Worm (Caenorhabditis elegans) whole organism, mixed stage, embryonic: Measurements from ENCODE around the gene lelo-4.

Experiments
- M03D4.4 ChIP-seq: sonication (generic microtip); optimal IDR thresholded peaks from 2 replicates; lab custom pipeline; 2017; ENCODE audit warnings: mild to moderate bottlenecking, missing genetic modification characterization, missing compliant biosample characterization
- ceh-43 ChIP-seq: fragments of 200-800 bp; sonication (Bioruptor generic); optimal IDR thresholded peaks from 2 replicates; lab custom pipeline; 2018; ENCODE audit warnings: mild to moderate bottlenecking, missing genetic modification characterization, moderate library complexity, missing compliant biosample characterization
- ceh-83 ChIP-seq: fragments of 200-800 bp; sonication (Bioruptor generic); optimal IDR thresholded peaks from 2 replicates; lab custom pipeline; 2018; ENCODE audit warnings: mild to moderate bottlenecking, missing genetic modification characterization, missing compliant biosample characterization
- ces-1 ChIP-seq: fragments of 150-350 bp; optimal IDR thresholded peaks from 2 replicates; lab custom pipeline; 2014; ENCODE audit warnings: missing biosample characterization, missing genetic modification reagents, missing genetic modification characterization
- cnd-1 ChIP-seq: fragments of 200-800 bp; sonication (Bioruptor generic); optimal IDR thresholded peaks from 2 replicates; lab custom pipeline; 2018; ENCODE audit warnings: mild to moderate bottlenecking, missing genetic modification characterization, missing compliant biosample characterization
- elt-1 ChIP-seq: sonication (generic microtip); optimal IDR thresholded peaks from 2 replicates; lab custom pipeline; 2017; ENCODE audit warnings: missing genetic modification characterization, mild to moderate bottlenecking, missing compliant biosample characterization, antibody characterized with exemption, moderate library complexity, borderline replicate concordance; ENCODE audit not compliant: insufficient read depth
- elt-3 ChIP-seq: fragments of 150-350 bp; optimal IDR thresholded peaks from 2 replicates; lab custom pipeline; 2014; ENCODE audit warnings: missing biosample characterization, missing genetic modification characterization
- flh-1 ChIP-seq: fragments of 200-800 bp; sonication (Bioruptor generic); optimal IDR thresholded peaks from 2 replicates; lab custom pipeline; 2018; ENCODE audit warnings: mild to moderate bottlenecking, missing genetic modification characterization, moderate library complexity, missing compliant biosample characterization
- ham-2 ChIP-seq: fragments of 200-800 bp; sonication (Bioruptor generic); optimal IDR thresholded peaks from 2 replicates; lab custom pipeline; 2018; ENCODE audit warnings: mild to moderate bottlenecking, missing genetic modification characterization, missing compliant biosample characterization
- hlh-1 ChIP-seq: fragments of 150-350 bp; optimal IDR thresholded peaks from 2 replicates; lab custom pipeline; 2014; ENCODE audit warnings: missing biosample characterization, missing genetic modification reagents, missing genetic modification characterization
- lin-32 ChIP-seq: fragments of 200-800 bp; sonication (Bioruptor generic); optimal IDR thresholded peaks from 2 replicates; lab custom pipeline; 2018; ENCODE audit warnings: mild to moderate bottlenecking, missing genetic modification characterization, missing compliant biosample characterization
- lsy-2 ChIP-seq: fragments of 150-350 bp; optimal IDR thresholded peaks from 2 replicates; lab custom pipeline; 2014; ENCODE audit warnings: missing biosample characterization, missing genetic modification characterization
- mab-5 ChIP-seq: fragments of 150-350 bp; optimal IDR thresholded peaks from 2 replicates; lab custom pipeline; 2014; ENCODE audit warnings: missing biosample characterization, missing genetic modification characterization
- mep-1 ChIP-seq: fragments of 150-350 bp; optimal IDR thresholded peaks from 2 replicates; lab custom pipeline; 2017; ENCODE audit warnings: missing biosample characterization, missing genetic modification reagents, missing genetic modification characterization, inconsistent platforms
- mls-2 ChIP-seq: sonication (generic microtip); optimal IDR thresholded peaks from 2 replicates; lab custom pipeline; 2016; ENCODE audit warnings: mild to moderate bottlenecking, missing genetic modification characterization, moderate library complexity, missing compliant biosample characterization
- nhr-12 ChIP-seq: fragments of 150-350 bp; optimal IDR thresholded peaks from 2 replicates; lab custom pipeline; 2014; ENCODE audit warnings: missing biosample characterization, missing genetic modification characterization
- nhr-2 ChIP-seq: fragments of 150-350 bp; optimal IDR thresholded peaks from 2 replicates; lab custom pipeline; 2014; ENCODE audit warnings: missing biosample characterization, missing genetic modification characterization
- nhr-237 ChIP-seq: fragments of 150-350 bp; optimal IDR thresholded peaks from 2 replicates; lab custom pipeline; 2014; ENCODE audit warnings: missing biosample characterization, missing genetic modification characterization
- nhr-28 ChIP-seq: fragments of 150-350 bp; optimal IDR thresholded peaks from 2 replicates; lab custom pipeline; 2014; ENCODE audit warnings: missing biosample characterization, missing genetic modification characterization
- nhr-76 ChIP-seq: sonication (generic microtip); optimal IDR thresholded peaks from 2 replicates; lab custom pipeline; 2017; ENCODE audit warnings: missing biosample characterization, missing genetic modification characterization
- pha-4 ChIP-seq: fragments of 150-350 bp; optimal IDR thresholded peaks from 2 replicates; lab custom pipeline; 2018; ENCODE audit warnings: missing biosample characterization, missing genetic modification reagents, missing genetic modification characterization
- sem-2 ChIP-seq: fragments of 200-800 bp; sonication (Bioruptor generic); optimal IDR thresholded peaks from 2 replicates; lab custom pipeline; 2018; ENCODE audit warnings: mild to moderate bottlenecking, missing genetic modification characterization, missing compliant biosample characterization
- snpc-4 ChIP-seq: fragments of 150-350 bp; optimal IDR thresholded peaks from 2 replicates; lab custom pipeline; 2014; ENCODE audit warnings: missing biosample characterization, missing genetic modification characterization
- sptf-1 ChIP-seq: sonication (generic microtip); optimal IDR thresholded peaks from 2 replicates; lab custom pipeline; 2017; ENCODE audit warnings: mild to moderate bottlenecking, missing genetic modification characterization, moderate library complexity, missing compliant biosample characterization
- tbx-8 ChIP-seq: fragments of 200-800 bp; sonication (Bioruptor generic); optimal IDR thresholded peaks from 2 replicates; lab custom pipeline; 2018; ENCODE audit warnings: mild to moderate bottlenecking, missing genetic modification characterization, moderate library complexity, missing compliant biosample characterization
- unc-120 ChIP-seq: sonication (generic microtip); optimal IDR thresholded peaks from 2 replicates; lab custom pipeline; 2017; ENCODE audit warnings: missing genetic modification characterization, missing compliant biosample characterization; ENCODE audit not compliant: poor library complexity, severe bottlenecking
- unc-39 ChIP-seq: fragments of 150-350 bp; optimal IDR thresholded peaks from 2 replicates; lab custom pipeline; 2014; ENCODE audit warnings: missing biosample characterization, missing genetic modification characterization
- unc-62 ChIP-seq: fragments of 150-350 bp; optimal IDR thresholded peaks from 2 replicates; lab custom pipeline; 2014; ENCODE audit warnings: missing biosample characterization, missing genetic modification reagents, missing genetic modification characterization
- zip-8 ChIP-seq: fragments of 150-350 bp; optimal IDR thresholded peaks from 2 replicates; lab custom pipeline; 2014; ENCODE audit warnings: missing biosample characterization, missing genetic modification characterization
- ztf-11 ChIP-seq: fragments of 150-350 bp; optimal IDR thresholded peaks from 2 replicates; lab custom pipeline; 2014; ENCODE audit warnings: missing biosample characterization, missing genetic modification characterization

Gene lelo-4

DNA sequence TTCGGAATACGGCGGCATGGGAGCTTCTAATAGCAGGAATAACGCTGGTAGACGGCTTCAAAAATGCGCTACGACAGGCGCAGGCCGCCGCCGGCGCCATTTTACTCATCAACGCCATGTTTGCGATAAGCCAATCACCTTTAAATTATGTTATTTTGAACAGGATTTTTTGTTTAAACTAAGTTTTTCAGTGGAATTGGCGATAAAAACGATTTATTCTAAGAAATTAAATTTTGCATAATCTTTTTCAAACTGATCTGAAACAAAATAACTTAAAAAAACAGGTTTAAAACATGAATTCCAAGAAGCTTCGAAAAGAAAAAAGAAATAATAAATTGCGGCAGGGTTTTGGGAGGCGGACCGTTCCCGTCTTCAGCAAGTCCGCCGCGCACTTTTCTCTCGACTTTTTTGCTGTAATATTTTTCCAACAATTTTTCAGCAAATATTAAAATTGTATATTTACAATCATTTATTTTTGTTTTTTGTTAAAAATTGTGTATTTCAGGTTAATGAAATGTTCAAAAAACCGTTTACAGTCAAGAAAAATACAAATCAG lies 23.4 kb upstream of the lelo-4 start, which contains the start of the genes ndub-5 and eif-2D:
Gene ndub-5, minus strand, starts transcription at position 138 of the 556 bp plus-strand sequence.
Gene eif-2D, plus strand, starts transcription at position 506 of the 556 bp plus-strand sequence.
- no peak for TF ChIP-seq mab-5 (tag; lab: Kevin White, UChicago)
- TF ChIP-seq pha-4 (tag; lab: Kevin White, UChicago) = no peak
- no peak for TF ChIP-seq nhr-76 (tag; lab: Kevin White, UChicago)
- peak; percentile 2 for TF ChIP-seq lsy-2
- no peak for TF ChIP-seq hlh-1 (tag; lab: Kevin White, UChicago)
- no peak for TF ChIP-seq lin-32 (GFP tag; lab: Kevin White, UChicago)
- TF ChIP-seq snpc-4 (tag; lab: Kevin White, UChicago) = no peak
- TF ChIP-seq mep-1 = peak; percentile 37
- no peak for TF ChIP-seq unc-39

DNA sequence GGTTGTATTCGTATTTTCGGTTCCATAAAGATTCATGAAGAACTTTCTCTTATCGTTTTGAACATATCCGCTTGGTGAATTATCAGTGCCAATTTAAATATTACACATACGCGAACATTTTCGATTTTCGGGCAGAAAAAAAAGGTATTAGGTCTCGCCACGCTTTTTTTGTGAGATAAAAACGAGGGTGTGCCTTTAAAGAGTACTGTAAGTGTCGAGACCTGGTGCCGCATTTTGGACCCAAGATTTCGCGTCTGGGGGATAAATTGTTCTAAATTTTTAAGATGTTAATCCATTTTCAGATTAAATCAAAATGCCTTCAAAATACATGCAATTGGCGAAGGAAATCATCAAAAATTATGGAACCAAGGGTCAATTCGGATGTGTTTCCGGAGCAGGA lies 20.8 kb upstream of the lelo-4 start, which contains the start of gene C25H3.3:
Gene C25H3.3, plus strand, starts transcription at position 301 of the 400 bp plus-strand sequence.
- TF ChIP-seq tbx-8 (GFP tag; lab: Kevin White, UChicago) = no peak
- TF ChIP-seq ham-2 (GFP tag; lab: Kevin White, UChicago) = no peak
- TF ChIP-seq unc-120 (tag; lab: Kevin White, UChicago) = no peak
- no peak for TF ChIP-seq nhr-237 (tag; lab: Kevin White, UChicago)
- no peak for TF ChIP-seq flh-1 (GFP tag; lab: Kevin White, UChicago)
- TF ChIP-seq sptf-1 (tag; lab: Kevin White, UChicago) = no peak

DNA sequence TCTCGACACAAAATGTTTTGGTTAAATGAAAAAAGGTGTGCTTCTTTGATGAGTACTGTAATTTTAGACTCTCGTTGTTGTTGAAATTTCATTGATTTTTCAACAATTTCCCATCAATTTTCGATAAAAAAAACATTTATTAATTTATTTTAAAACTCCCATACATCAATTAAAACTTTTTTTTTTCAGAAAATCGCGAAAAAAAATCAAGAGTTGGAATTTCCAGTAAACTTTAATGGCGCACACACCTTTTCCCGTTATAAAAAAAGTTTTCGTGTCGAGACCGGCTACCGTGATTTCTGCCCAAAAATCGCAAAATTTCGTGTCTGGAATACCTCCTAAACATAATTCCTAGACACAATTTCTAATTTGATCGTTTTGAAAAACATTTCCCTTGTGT lies 19.9 kb upstream of the lelo-4 start, which contains the start of gene C25H3.14:
Gene C25H3.14, plus strand, starts transcription at position 301 of the 400 bp plus-strand sequence.
- TF ChIP-seq mab-5 (tag; lab: Kevin White, UChicago) (no peak), ces-1 (no peak), hlh-1 (tag; lab: Kevin White, UChicago) (no peak), pha-4 (tag; lab: Kevin White, UChicago) (no peak), elt-1 (no peak), ceh-43 (no peak), sem-2 (GFP tag; lab: Kevin White, UChicago) (no peak), nhr-28 (tag; lab: Kevin White, UChicago) (no peak), ham-2 (GFP tag; lab: Kevin White, UChicago) (no peak), lsy-2 (no peak)
- TF ChIP-seq, all 35 proteins: peak for 0

DNA sequence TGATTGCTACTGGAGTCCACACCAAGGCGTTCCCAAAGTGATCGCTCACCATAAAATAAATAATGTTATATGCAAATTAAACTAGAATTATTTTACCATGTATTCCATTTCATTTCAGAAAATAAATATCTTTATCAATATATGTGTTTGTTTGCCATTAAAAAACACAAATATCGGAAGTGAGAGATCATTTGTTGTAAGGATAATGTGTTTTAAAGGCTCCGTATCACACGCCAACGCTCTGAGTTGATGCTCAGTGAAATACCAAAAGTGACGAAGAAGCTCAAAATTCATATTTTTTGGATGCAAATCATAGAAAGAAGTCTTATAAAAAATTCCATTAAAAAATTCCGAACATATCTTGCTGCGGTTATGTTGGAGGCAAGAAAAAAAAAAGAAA lies 18.5 kb upstream of the lelo-4 start:
- TF ChIP-seq mls-2 (tag; lab: Kevin White, UChicago) = no peak
- no peak for TF ChIP-seq snpc-4 (tag; lab: Kevin White, UChicago)
- TF ChIP-seq mep-1 = no peak
- TF ChIP-seq M03D4.4 (tag; lab: Kevin White, UChicago) = no peak
- no peak for TF ChIP-seq nhr-237 (tag; lab: Kevin White, UChicago)
- TF ChIP-seq ceh-83 (GFP tag; lab: Kevin White, UChicago) = no peak
- no peak for TF ChIP-seq unc-62
- TF ChIP-seq elt-3 = no peak
- TF ChIP-seq nhr-28 (tag; lab: Kevin White, UChicago) = no peak
- no peak for TF ChIP-seq ces-1
- TF ChIP-seq unc-120 (tag; lab: Kevin White, UChicago) = no peak
- TF ChIP-seq nhr-2 (tag; lab: Kevin White, UChicago) = no peak
- TF ChIP-seq ceh-43 = no peak
- no peak for TF ChIP-seq sptf-1 (tag; lab: Kevin White, UChicago)
- TF ChIP-seq lsy-2 = no peak
- no peak for TF ChIP-seq tbx-8 (GFP tag; lab: Kevin White, UChicago)
- TF ChIP-seq flh-1 (GFP tag; lab: Kevin White, UChicago) = no peak
- no peak for TF ChIP-seq hlh-1 (tag; lab: Kevin White, UChicago)
- TF ChIP-seq zip-8 = no peak
- TF ChIP-seq, all 35 proteins: peak for 0

DNA sequence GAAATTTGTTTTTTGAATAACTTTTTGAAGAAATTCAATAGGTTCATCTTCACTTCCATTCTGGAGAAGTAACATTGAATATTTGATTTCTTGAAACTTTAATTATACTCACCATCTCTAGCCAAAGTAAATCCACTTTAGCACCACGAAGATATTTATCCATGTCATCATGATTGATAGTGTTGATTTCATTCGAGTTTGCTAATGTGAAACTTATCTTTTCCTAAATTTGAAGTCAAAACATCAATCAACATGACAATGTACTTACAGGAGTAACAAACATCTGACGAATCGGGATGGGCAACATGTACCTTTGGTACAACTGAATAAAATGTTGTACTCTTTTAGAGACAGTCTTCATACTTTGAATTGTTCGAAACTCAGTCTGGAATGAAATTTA lies 17.4 kb upstream of the lelo-4 start:
- TF ChIP-seq ztf-11 (tag; lab: Kevin White, UChicago) = no peak
- TF ChIP-seq zip-8 = no peak
- no peak for TF ChIP-seq tbx-8 (GFP tag; lab: Kevin White, UChicago)
- TF ChIP-seq snpc-4 (tag; lab: Kevin White, UChicago) = no peak
- no peak for TF ChIP-seq ceh-43
- no peak for TF ChIP-seq M03D4.4 (tag; lab: Kevin White, UChicago)
- TF ChIP-seq ces-1 = no peak
- no peak for TF ChIP-seq ham-2 (GFP tag; lab: Kevin White, UChicago)
- TF ChIP-seq lin-32 (GFP tag; lab: Kevin White, UChicago) = no peak
- TF ChIP-seq mep-1 = no peak
- TF ChIP-seq nhr-237 (tag; lab: Kevin White, UChicago) = no peak
- TF ChIP-seq nhr-12 (tag; lab: Kevin White, UChicago) = no peak
- TF ChIP-seq nhr-2 (tag; lab: Kevin White, UChicago) = no peak
- TF ChIP-seq unc-120 (tag; lab: Kevin White, UChicago) = no peak
- no peak for TF ChIP-seq mab-5 (tag; lab: Kevin White, UChicago)
- TF ChIP-seq cnd-1 (tag; lab: Kevin White, UChicago) = no peak
- no peak for TF ChIP-seq unc-39
- no peak for TF ChIP-seq sptf-1 (tag; lab: Kevin White, UChicago)
